Worm (Caenorhabditis elegans): ENCODE results near the gene mma-1.

- TF ChIP-seq hmbx-1 (tag; optimal IDR thresholded peaks at IDR 0.05) (no peak), ama-1 (optimal IDR thresholded peaks at IDR 0.05) (no peak), ceh-13 (GFP tag; optimal IDR thresholded peaks at IDR 0.05) (no peak), pes-1 (GFP tag; IDR thresholded peaks at IDR 0.05) (no peak), hnd-1 (tag; optimal IDR thresholded peaks at IDR 0.05) (no peak), scrt-1 (GFP tag; IDR thresholded peaks at IDR 0.05) (no peak), flt-1 (GFP tag; IDR thresholded peaks at IDR 0.05) (no peak), sea-1 (GFP tag; conservative IDR thresholded peaks at IDR 0.05) (no peak)
These were observed 3.6 kb upstream of the mma-1 start, which contains the start of gene C14C10.5 for ce11 chrV:12599510-12600242.
